Fruit fly (Drosophila melanogaster) whole organism, embryonic: ENCODE results near the gene mtTFB2.

Source experiments
- ATbp ChIP-seq: fragments of 200-800 bp; sonication (Bioruptor generic); optimal IDR thresholded peaks from 2 replicates; lab custom pipeline; 2017; ENCODE audit warnings: missing biosample characterization, mild to moderate bottlenecking, missing genetic modification characterization, missing genetic modification reagents
- Adf1 ChIP-seq: fragments of 200-800 bp; sonication (Bioruptor generic); IDR thresholded peaks from 2 replicates; pipeline ENCODE4 v1.3.6; 2022; ENCODE audit warnings: missing biosample characterization, missing genetic modification characterization
- B-H1 ChIP-seq: fragments of 200-800 bp; sonication (Bioruptor generic); IDR thresholded peaks from 3 replicates; pipeline ENCODE4 v1.3.6; 2022; ENCODE audit warnings: missing biosample characterization, missing genetic modification characterization
- BtbVII ChIP-seq: fragments of 200-800 bp; sonication (Bioruptor generic); optimal IDR thresholded peaks from 3 replicates; lab custom pipeline; 2017; ENCODE audit warnings: missing biosample characterization, mild to moderate bottlenecking, missing genetic modification characterization
- CG10274 ChIP-seq: fragments of 200-800 bp; sonication (Bioruptor generic); optimal IDR thresholded peaks from 3 replicates; lab custom pipeline; 2017; ENCODE audit warnings: missing biosample characterization, mild to moderate bottlenecking, missing genetic modification characterization
- CG10366 ChIP-seq: fragments of 200-800 bp; sonication (Bioruptor generic); IDR thresholded peaks from 2 replicates; pipeline ENCODE4 v1.3.6; 2022; ENCODE audit warnings: missing biosample characterization, missing genetic modification characterization
- CG11560 ChIP-seq: fragments of 200-800 bp; sonication (Bioruptor generic); IDR thresholded peaks from 3 replicates; pipeline ENCODE4 v1.3.6; 2022; ENCODE audit warnings: missing biosample characterization, missing genetic modification characterization
- CG11723 ChIP-seq: fragments of 200-800 bp; sonication (Bioruptor generic); optimal IDR thresholded peaks from 2 replicates; lab custom pipeline; 2017; ENCODE audit warnings: missing biosample characterization, mild to moderate bottlenecking, missing genetic modification characterization
- CG13287 ChIP-seq: fragments of 200-800 bp; sonication (Bioruptor generic); IDR thresholded peaks from 2 replicates; pipeline ENCODE4 v1.3.6; 2022; ENCODE audit warnings: missing biosample characterization, missing genetic modification characterization; ENCODE audit not compliant: partially characterized antibody
- CG15479 ChIP-seq: fragments of 200-800 bp; sonication (Bioruptor generic); optimal IDR thresholded peaks from 3 replicates; lab custom pipeline; 2019; ENCODE audit warnings: missing biosample characterization, mild to moderate bottlenecking, missing genetic modification characterization, moderate library complexity
- CG16779 ChIP-seq: fragments of 200-800 bp; sonication (Bioruptor generic); IDR thresholded peaks from 2 replicates; pipeline ENCODE4 v1.3.6; 2022; ENCODE audit warnings: missing biosample characterization, missing genetic modification characterization
- CG34376 ChIP-seq: fragments of 200-800 bp; sonication (Bioruptor generic); optimal IDR thresholded peaks from 2 replicates; lab custom pipeline; 2018; ENCODE audit warnings: missing biosample characterization, mild to moderate bottlenecking, missing genetic modification characterization
- CG3995 ChIP-seq: fragments of 200-800 bp; sonication (Bioruptor generic); optimal IDR thresholded peaks from 3 replicates; lab custom pipeline; 2016; ENCODE audit warnings: missing biosample characterization, missing genetic modification characterization
- CG4328 ChIP-seq: fragments of 200-800 bp; sonication (Bioruptor generic); optimal IDR thresholded peaks from 3 replicates; lab custom pipeline; 2017; ENCODE audit warnings: missing biosample characterization, missing genetic modification reagents, missing genetic modification characterization
- CG4424 ChIP-seq: fragments of 200-800 bp; sonication (Bioruptor generic); optimal IDR thresholded peaks from 3 replicates; lab custom pipeline; 2016; ENCODE audit warnings: missing biosample characterization, missing genetic modification characterization
- CG5180 ChIP-seq: fragments of 200-800 bp; sonication (Bioruptor generic); optimal IDR thresholded peaks from 3 replicates; lab custom pipeline; 2017; ENCODE audit warnings: missing biosample characterization, missing genetic modification characterization, mild to moderate bottlenecking, moderate library complexity, missing genetic modification reagents
- CG6813 ChIP-seq: fragments of 200-800 bp; sonication (Bioruptor generic); optimal IDR thresholded peaks from 2 replicates; lab custom pipeline; 2017; ENCODE audit warnings: missing biosample characterization, missing genetic modification characterization, mild to moderate bottlenecking, moderate library complexity, missing genetic modification reagents
- CG7963 ChIP-seq: fragments of 200-800 bp; sonication (Bioruptor generic); IDR thresholded peaks from 3 replicates; pipeline ENCODE4 v1.3.6; 2022; ENCODE audit warnings: missing biosample characterization, missing genetic modification characterization; ENCODE audit not compliant: partially characterized antibody
- D19B ChIP-seq: fragments of 200-800 bp; sonication (Bioruptor generic); optimal IDR thresholded peaks from 2 replicates; lab custom pipeline; 2017; ENCODE audit warnings: missing biosample characterization, mild to moderate bottlenecking, missing genetic modification characterization
- Eip74EF ChIP-seq, 2 experiments: fragments of 200-800 bp in 1 of 2; fragments of >200 bp in 1 of 2; sonication (Bioruptor generic) in 1 of 2; optimal IDR thresholded peaks; 2 replicates each; lab custom pipeline; 2017 to 2019; ENCODE audit warnings: missing biosample characterization in 2 of 2, missing genetic modification characterization in 2 of 2, mild to moderate bottlenecking in 1 of 2, moderate library complexity in 1 of 2
- Fer1 ChIP-seq: fragments of 200-800 bp; sonication (Bioruptor generic); optimal IDR thresholded peaks from 2 replicates; lab custom pipeline; 2017; ENCODE audit warnings: missing biosample characterization, mild to moderate bottlenecking, missing genetic modification characterization
- Fer2 ChIP-seq: fragments of 200-800 bp; sonication (Bioruptor generic); optimal IDR thresholded peaks from 2 replicates; lab custom pipeline; 2018; ENCODE audit warnings: missing biosample characterization, mild to moderate bottlenecking, missing genetic modification characterization, moderate library complexity
- H15 ChIP-seq: fragments of 200-800 bp; sonication (Bioruptor generic); IDR thresholded peaks from 3 replicates; pipeline ENCODE4 v1.3.6; 2022; ENCODE audit warnings: missing biosample characterization, missing genetic modification characterization
- H2.0 ChIP-seq: fragments of 200-800 bp; sonication (Bioruptor generic); IDR thresholded peaks from 2 replicates; pipeline ENCODE4 v1.3.6; 2022; ENCODE audit warnings: missing biosample characterization, missing genetic modification characterization
- HHEX ChIP-seq: fragments of 200-800 bp; sonication (Bioruptor generic); optimal IDR thresholded peaks from 3 replicates; lab custom pipeline; 2017; ENCODE audit warnings: missing biosample characterization, mild to moderate bottlenecking, missing genetic modification characterization, missing genetic modification reagents
- HLH3B ChIP-seq: fragments of 200-800 bp; sonication (Bioruptor generic); IDR thresholded peaks from 2 replicates; pipeline ENCODE4 v1.3.6; 2022; ENCODE audit warnings: missing biosample characterization, missing genetic modification characterization
- HLHmδ ChIP-seq: fragments of 200-800 bp; sonication (Bioruptor generic); optimal IDR thresholded peaks from 2 replicates; lab custom pipeline; 2018; ENCODE audit warnings: missing biosample characterization, mild to moderate bottlenecking, missing genetic modification characterization, moderate library complexity
- HmgD ChIP-seq: fragments of 200-800 bp; sonication (Bioruptor generic); optimal IDR thresholded peaks from 3 replicates; lab custom pipeline; 2016; ENCODE audit warnings: missing biosample characterization, missing genetic modification characterization
- Hr39 ChIP-seq: fragments of >200 bp; optimal IDR thresholded peaks from 2 replicates; lab custom pipeline; 2017
- Lhr ChIP-seq: fragments of 200-800 bp; sonication (Bioruptor generic); optimal IDR thresholded peaks from 3 replicates; lab custom pipeline; 2017; ENCODE audit warnings: mild to moderate bottlenecking, missing biosample characterization, missing genetic modification reagents, missing genetic modification characterization
- MESR4 ChIP-seq: fragments of 200-800 bp; sonication (Bioruptor generic); optimal IDR thresholded peaks from 2 replicates; lab custom pipeline; 2018; ENCODE audit warnings: missing biosample characterization, mild to moderate bottlenecking, missing genetic modification characterization, moderate library complexity
- Mrtf ChIP-seq: fragments of 200-800 bp; sonication (Bioruptor generic); IDR thresholded peaks from 3 replicates; pipeline ENCODE4 v1.3.6; 2022; ENCODE audit warnings: missing biosample characterization, missing genetic modification characterization
- NK7.1 ChIP-seq: fragments of 200-800 bp; sonication (Bioruptor generic); optimal IDR thresholded peaks from 3 replicates; lab custom pipeline; 2016; ENCODE audit warnings: missing biosample characterization, missing genetic modification characterization
- NfI ChIP-seq: fragments of 200-800 bp; sonication (Bioruptor generic); optimal IDR thresholded peaks from 3 replicates; lab custom pipeline; 2018; ENCODE audit warnings: missing biosample characterization, mild to moderate bottlenecking, missing genetic modification characterization, moderate library complexity
- Spps ChIP-seq: fragments of 200-800 bp; sonication (Bioruptor generic); optimal IDR thresholded peaks from 2 replicates; lab custom pipeline; 2018; ENCODE audit warnings: missing biosample characterization, mild to moderate bottlenecking, missing genetic modification characterization
- Xbp1 ChIP-seq: fragments of 200-800 bp; sonication (Bioruptor generic); optimal IDR thresholded peaks from 3 replicates; lab custom pipeline; 2016; ENCODE audit warnings: missing biosample characterization, mild to moderate bottlenecking, missing genetic modification characterization
- bbx ChIP-seq: fragments of 200-800 bp; sonication (Bioruptor generic); IDR thresholded peaks from 2 replicates; pipeline ENCODE4 v1.3.6; 2022; ENCODE audit warnings: missing biosample characterization, missing genetic modification characterization; ENCODE audit not compliant: partially characterized antibody
- btn ChIP-seq: fragments of 200-800 bp; sonication (Bioruptor generic); optimal IDR thresholded peaks from 2 replicates; lab custom pipeline; 2016; ENCODE audit warnings: missing biosample characterization, missing genetic modification characterization
- cato ChIP-seq: fragments of 200-800 bp; sonication (Bioruptor generic); optimal IDR thresholded peaks from 2 replicates; lab custom pipeline; 2016; ENCODE audit warnings: missing biosample characterization, missing genetic modification characterization, borderline replicate concordance
- crol ChIP-seq: fragments of 200-800 bp; sonication (Bioruptor generic); IDR thresholded peaks from 2 replicates; pipeline ENCODE4 v1.3.6; 2022; ENCODE audit warnings: missing biosample characterization, missing genetic modification characterization
- ewg ChIP-seq: fragments of 200-800 bp; sonication (Bioruptor generic); optimal IDR thresholded peaks from 3 replicates; lab custom pipeline; 2017; ENCODE audit warnings: mild to moderate bottlenecking, missing biosample characterization, missing genetic modification reagents, missing genetic modification characterization
- gcm ChIP-seq: fragments of 200-800 bp; sonication (Bioruptor generic); optimal IDR thresholded peaks from 2 replicates; lab custom pipeline; 2019; ENCODE audit warnings: missing biosample characterization, mild to moderate bottlenecking, missing genetic modification characterization, moderate library complexity
- gfzf ChIP-seq: fragments of 200-800 bp; sonication (Bioruptor generic); optimal IDR thresholded peaks from 2 replicates; lab custom pipeline; 2016; ENCODE audit warnings: missing biosample characterization, mild to moderate bottlenecking, missing genetic modification characterization, moderate library complexity
- hbn ChIP-seq: fragments of 200-800 bp; sonication (Bioruptor generic); IDR thresholded peaks from 2 replicates; pipeline ENCODE4 v1.3.6; 2022; ENCODE audit warnings: missing biosample characterization, missing genetic modification characterization; ENCODE audit not compliant: partially characterized antibody
- kay ChIP-seq: fragments of 200-800 bp; sonication (Bioruptor generic); optimal IDR thresholded peaks from 2 replicates; lab custom pipeline; 2016; ENCODE audit warnings: missing biosample characterization, missing genetic modification characterization
- lilli ChIP-seq: fragments of 200-800 bp; sonication (Bioruptor generic); optimal IDR thresholded peaks from 3 replicates; lab custom pipeline; 2016; ENCODE audit warnings: missing biosample characterization, missing genetic modification characterization
- sob ChIP-seq: fragments of 200-800 bp; sonication (Bioruptor generic); IDR thresholded peaks from 2 replicates; pipeline ENCODE4 v1.3.6; 2022; ENCODE audit warnings: missing biosample characterization, missing genetic modification characterization
- sr ChIP-seq: fragments of 200-800 bp; sonication (Bioruptor generic); IDR thresholded peaks from 3 replicates; pipeline ENCODE4 v1.3.6; 2022; ENCODE audit warnings: missing biosample characterization, missing genetic modification characterization
- trem ChIP-seq: fragments of 200-800 bp; optimal IDR thresholded peaks from 3 replicates; lab custom pipeline; 2019; ENCODE audit warnings: missing biosample characterization, mild to moderate bottlenecking, missing genetic modification characterization, moderate library complexity
- ttk ChIP-seq: fragments of 200-800 bp; sonication (Bioruptor generic); IDR thresholded peaks from 2 replicates; pipeline ENCODE4 v2.1.2; 2022; ENCODE audit warnings: missing biosample characterization, missing genetic modification characterization
- yki ChIP-seq: fragments of >200 bp; optimal IDR thresholded peaks from 3 replicates; lab custom pipeline; 2018
- zen ChIP-seq: fragments of 200-800 bp; sonication (Bioruptor generic); optimal IDR thresholded peaks from 3 replicates; lab custom pipeline; 2018; ENCODE audit warnings: missing biosample characterization, mild to moderate bottlenecking, missing genetic modification characterization, moderate library complexity

Gene mtTFB2

dm6 chr3R:10045343-10045742 lies at the start of gene mtTFB2, which contains the start of gene CG11722 (continued):
- no peak for TF ChIP-seq lilli (GFP tag; lab: Kevin White, UChicago)
- TF ChIP-seq NfI (GFP tag; lab: Kevin White, UChicago): no peak
- TF ChIP-seq CG4424 (GFP tag; lab: Kevin White, UChicago): no peak
- TF ChIP-seq CG10274: no peak
- TF ChIP-seq Lhr (GFP tag; lab: Kevin White, UChicago): no peak
- peak; percentile 12 for TF ChIP-seq MESR4 (GFP tag; lab: Kevin White, UChicago)
- peak; percentile 2 for TF ChIP-seq gfzf
- peak; percentile 39 for TF ChIP-seq bbx
- no peak for TF ChIP-seq CG11723 (GFP tag; lab: Kevin White, UChicago)
- no peak for TF ChIP-seq B-H1 (GFP tag; lab: Robert Waterston, UW)
- TF ChIP-seq kay (GFP tag; lab: Kevin White, UChicago): no peak
- TF ChIP-seq CG13287: peak; percentile 69
- TF ChIP-seq CG7963 (GFP tag; lab: Robert Waterston, UW): no peak
- peak; percentile 21 for TF ChIP-seq CG34376 (GFP tag; lab: Kevin White, UChicago)
- TF ChIP-seq Eip74EF (GFP tag; optimal IDR thresholded peaks at IDR 0.05; lab: Kevin White, UChicago): no peak
- no peak for TF ChIP-seq CG3995 (GFP tag; lab: Kevin White, UChicago)
- TF ChIP-seq ewg (GFP tag; lab: Kevin White, UChicago): no peak
- peak; percentile 10 for TF ChIP-seq trem
- TF ChIP-seq HmgD (GFP tag; lab: Kevin White, UChicago): no peak
- TF ChIP-seq CG5180 (GFP tag; lab: Kevin White, UChicago): no peak
- no peak for TF ChIP-seq cato (GFP tag; lab: Kevin White, UChicago)
- TF ChIP-seq yki (lab: Kevin White, UChicago): no peak
- TF ChIP-seq Xbp1 (GFP tag; lab: Kevin White, UChicago): no peak
- TF ChIP-seq CG10366 (GFP tag; lab: Robert Waterston, UW): no peak
- TF ChIP-seq CG6813 (GFP tag; lab: Kevin White, UChicago): no peak
- no peak for TF ChIP-seq sr (GFP tag; lab: Robert Waterston, UW)
- TF ChIP-seq H15 (GFP tag; lab: Robert Waterston, UW): no peak
- TF ChIP-seq HLHmδ (GFP tag; lab: Kevin White, UChicago): no peak
- TF ChIP-seq BtbVII (GFP tag; lab: Kevin White, UChicago): no peak
- no peak for TF ChIP-seq H2.0 (GFP tag; lab: Robert Waterston, UW)
- TF ChIP-seq CG15479 (GFP tag; lab: Kevin White, UChicago): peak; percentile 45
- no peak for TF ChIP-seq NK7.1 (GFP tag; lab: Kevin White, UChicago)
- TF ChIP-seq ATbp (GFP tag; lab: Kevin White, UChicago): no peak
- no peak for TF ChIP-seq Mrtf (GFP tag; lab: Robert Waterston, UW)
- peak; percentile 36 for TF ChIP-seq Fer1 (GFP tag; lab: Kevin White, UChicago)
- TF ChIP-seq CG11560 (tag; lab: Robert Waterston, UW): no peak
- TF ChIP-seq hbn (GFP tag; lab: Robert Waterston, UW): peak; percentile 63; the same call in 1 of the 2 replicates
- TF ChIP-seq ttk (GFP tag; lab: Robert Waterston, UW): no peak
- TF ChIP-seq sob: no peak
- TF ChIP-seq HHEX: no peak
- TF ChIP-seq Adf1: no peak
- TF ChIP-seq btn (GFP tag; lab: Kevin White, UChicago): no peak
- no peak for TF ChIP-seq gcm (GFP tag; lab: Kevin White, UChicago)
- peak; percentile 8 for TF ChIP-seq zen (tag; lab: Kevin White, UChicago)
- TF ChIP-seq Hr39 (lab: Kevin White, UChicago): no peak
- no peak for TF ChIP-seq crol (GFP tag; lab: Robert Waterston, UW)
- TF ChIP-seq Spps (tag; lab: Kevin White, UChicago): no peak
- TF ChIP-seq CG4328 (GFP tag; lab: Kevin White, UChicago): no peak
- no peak for TF ChIP-seq Fer2 (tag; lab: Kevin White, UChicago)
- TF ChIP-seq HLH3B (GFP tag; lab: Robert Waterston, UW): no peak
- no peak for TF ChIP-seq D19B (GFP tag; lab: Kevin White, UChicago)
- TF ChIP-seq CG16779: no peak
